Fruit fly (Drosophila melanogaster): ENCODE measurements around the gene Act5C.

The Act5C gene

DNA sequence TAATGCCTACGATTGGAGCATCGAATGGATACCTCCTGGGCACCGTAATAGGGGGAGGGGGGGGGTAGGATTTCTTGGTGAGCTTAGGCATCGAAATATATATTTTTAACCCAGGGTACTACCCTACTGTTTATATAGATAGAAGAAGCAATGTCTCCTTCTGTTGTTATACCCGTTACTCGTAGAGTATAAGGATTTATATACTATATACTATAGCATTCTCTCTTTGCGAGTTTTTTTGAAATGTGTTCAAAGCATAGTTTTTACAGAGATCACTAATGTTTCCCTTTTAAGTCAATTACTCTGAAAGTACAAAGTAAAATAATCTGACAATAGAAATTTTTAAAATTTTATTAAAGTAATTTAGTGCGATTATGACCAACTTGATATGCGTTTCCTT lies 47.2 kb upstream of the Act5C start, which contains the start of gene CG43136:
TSS of gene CG43136 (plus strand) at position 301 of the 400 bp plus-strand sequence.
- TF ChIP-seq h (GFP tag; optimal IDR thresholded peaks at IDR 0.05) (no peak), Rel (GFP tag; optimal IDR thresholded peaks at IDR 0.05) (no peak), Rel (tag; optimal IDR thresholded peaks at IDR 0.05) (no peak), Vsx2 (GFP tag; optimal IDR thresholded peaks at IDR 0.05; ENCODE audit: partially characterized antibody) (no peak), psq (GFP tag; optimal IDR thresholded peaks at IDR 0.05) (no peak), rgr (GFP tag; optimal IDR thresholded peaks at IDR 0.05) (no peak), dsf (GFP tag; optimal IDR thresholded peaks at IDR 0.05; ENCODE audit: borderline replicate concordance) (no peak), brk (GFP tag; optimal IDR thresholded peaks at IDR 0.05) (no peak)

DNA sequence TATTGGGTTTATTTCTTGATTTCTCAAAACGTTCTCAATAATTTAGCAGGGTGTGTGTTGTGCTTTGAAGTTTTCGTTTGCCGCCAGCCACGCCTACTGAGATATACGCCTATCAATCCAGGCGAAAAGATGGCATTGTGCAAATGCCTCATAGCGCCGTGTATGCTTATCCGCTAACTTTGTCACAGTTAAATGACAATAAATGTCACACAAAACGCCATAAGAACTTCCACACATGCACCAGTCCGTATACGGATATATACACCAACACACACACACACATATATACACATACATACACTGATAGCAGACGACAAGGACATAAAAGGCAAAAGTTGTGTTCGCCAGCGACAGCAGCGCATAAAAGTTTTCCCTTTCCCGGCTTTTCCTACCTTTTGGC lies 35.6 kb upstream of the Act5C start, which contains the start of gene CG43137:
TSS of gene CG43137 (minus strand) at position 101 of the 400 bp plus-strand sequence.
- TF ChIP-seq rgr (GFP tag; optimal IDR thresholded peaks at IDR 0.05) (no peak), Abd-B (GFP tag; optimal IDR thresholded peaks at IDR 0.05) (no peak), brk (GFP tag; optimal IDR thresholded peaks at IDR 0.05) (no peak)

DNA sequence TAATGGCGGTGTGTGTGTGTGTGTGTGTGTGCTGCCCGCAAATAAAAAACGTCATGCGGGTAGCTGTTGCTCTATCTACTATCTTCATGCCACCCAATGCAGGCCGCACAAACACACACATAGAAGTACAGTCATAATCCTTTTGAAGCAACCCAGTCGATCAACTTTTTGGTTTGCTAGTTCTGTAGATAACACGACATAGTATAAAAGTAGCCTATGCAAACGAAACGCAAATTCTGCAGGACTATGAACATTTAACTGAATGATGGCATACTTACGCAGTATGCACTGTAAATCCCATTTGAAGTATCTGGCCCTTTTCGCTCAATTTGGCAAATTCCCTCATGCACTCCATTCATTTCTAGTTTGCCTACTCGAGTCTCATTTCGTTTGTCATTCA lies 34.6 kb upstream of the Act5C start:
- TF ChIP-seq CrebA (GFP tag; optimal IDR thresholded peaks at IDR 0.05; ENCODE audit: borderline replicate concordance) (no peak), ey (GFP tag; optimal IDR thresholded peaks at IDR 0.05) (no peak), OdsH (GFP tag; optimal IDR thresholded peaks at IDR 0.05) (no peak), Mio (GFP tag; optimal IDR thresholded peaks at IDR 0.05) (no peak), Vsx2 (GFP tag; optimal IDR thresholded peaks at IDR 0.05; ENCODE audit: partially characterized antibody) (no peak), HLH106 (tag; optimal IDR thresholded peaks at IDR 0.05) (no peak), Dfd (GFP tag; optimal IDR thresholded peaks at IDR 0.05) (no peak), Hr78 (GFP tag; optimal IDR thresholded peaks at IDR 0.05) (no peak), N (GFP tag; optimal IDR thresholded peaks at IDR 0.05) (no peak), dsf (GFP tag; optimal IDR thresholded peaks at IDR 0.05; ENCODE audit: borderline replicate concordance) (no peak), lola (GFP tag; optimal IDR thresholded peaks at IDR 0.05) (no peak), CG32264 (GFP tag; optimal IDR thresholded peaks at IDR 0.05) (no peak), GATAd (GFP tag; optimal IDR thresholded peaks at IDR 0.05) (no peak), Rel (GFP tag; optimal IDR thresholded peaks at IDR 0.05) (no peak), Rel (tag; optimal IDR thresholded peaks at IDR 0.05) (no peak)

DNA sequence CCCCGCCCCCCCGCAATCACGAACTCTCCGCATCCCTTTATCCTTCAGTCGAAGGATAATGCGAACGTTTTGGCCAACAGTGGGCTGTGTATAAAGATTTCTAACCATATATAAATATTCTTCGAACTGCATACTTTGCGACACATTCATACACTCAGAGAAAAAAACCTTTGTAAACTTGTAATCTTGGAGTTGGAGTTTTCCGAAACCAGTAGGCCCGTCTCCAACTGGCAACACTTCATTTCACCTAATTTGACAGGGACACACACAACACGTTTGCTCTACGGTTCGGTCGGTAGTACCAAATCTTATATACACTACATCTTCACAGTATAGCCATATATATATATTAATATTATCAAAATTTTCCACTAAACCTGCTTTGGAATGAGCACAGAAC lies 31.9 kb upstream of the Act5C start, which contains the start of gene CG15764:
TSS of gene CG15764 (plus strand) at position 301 of the 400 bp plus-strand sequence.
- TF ChIP-seq sage (GFP tag; optimal IDR thresholded peaks at IDR 0.05), result no peak
- TF ChIP-seq CG9705 (GFP tag; optimal IDR thresholded peaks at IDR 0.05), result no peak
- TF ChIP-seq brk (GFP tag; optimal IDR thresholded peaks at IDR 0.05), result no peak
- TF ChIP-seq br (GFP tag; optimal IDR thresholded peaks at IDR 0.05), result no peak
- TF ChIP-seq foxo (GFP tag; optimal IDR thresholded peaks at IDR 0.05), result no peak
- TF ChIP-seq Hnf4 (GFP tag; optimal IDR thresholded peaks at IDR 0.05), result no peak
- no peak for TF ChIP-seq Abd-B (GFP tag; optimal IDR thresholded peaks at IDR 0.05)
- TF ChIP-seq sv (GFP tag; optimal IDR thresholded peaks at IDR 0.05), result no peak
- TF ChIP-seq rgr (GFP tag; optimal IDR thresholded peaks at IDR 0.05), result no peak
- no peak for TF ChIP-seq Sp1 (GFP tag; optimal IDR thresholded peaks at IDR 0.05)
- TF ChIP-seq dsf (GFP tag; optimal IDR thresholded peaks at IDR 0.05; ENCODE audit: borderline replicate concordance), result no peak
- TF ChIP-seq fru (GFP tag; optimal IDR thresholded peaks at IDR 0.05), result no peak
- TF ChIP-seq ey (GFP tag; optimal IDR thresholded peaks at IDR 0.05), result no peak
- no peak for TF ChIP-seq psq (GFP tag; optimal IDR thresholded peaks at IDR 0.05)
- no peak for TF ChIP-seq Dif (GFP tag; optimal IDR thresholded peaks at IDR 0.05; ENCODE audit: partially characterized antibody)
- no peak for TF ChIP-seq Dfd (GFP tag; optimal IDR thresholded peaks at IDR 0.05)
- no peak for TF ChIP-seq HLH106 (tag; optimal IDR thresholded peaks at IDR 0.05)
- TF ChIP-seq Mio (GFP tag; optimal IDR thresholded peaks at IDR 0.05), result no peak
- no peak for TF ChIP-seq Vsx2 (GFP tag; optimal IDR thresholded peaks at IDR 0.05; ENCODE audit: partially characterized antibody)
- TF ChIP-seq dl (GFP tag; optimal IDR thresholded peaks at IDR 0.05; ENCODE audit: insufficient read depth in 1 of 2, partially characterized antibody in 2 of 2), result no peak

DNA sequence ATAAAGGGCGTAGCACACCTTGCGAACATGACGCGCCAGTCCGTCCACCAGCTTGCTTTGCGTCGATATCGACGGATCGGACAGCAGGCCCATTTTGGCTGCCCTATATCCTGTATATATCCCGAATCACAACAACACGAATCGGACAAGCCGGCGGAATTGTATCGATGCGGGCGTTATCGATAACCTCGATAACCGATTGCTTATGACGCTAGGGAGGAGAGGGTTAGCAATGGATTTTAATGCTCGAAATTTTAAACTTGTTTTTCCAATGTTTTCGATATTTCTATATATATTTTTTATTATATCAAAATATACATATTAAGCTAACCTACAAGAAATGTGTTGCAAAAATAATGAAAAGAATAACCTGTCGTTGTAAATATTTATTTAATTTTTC lies 27.5 kb upstream of the Act5C start, which contains the start of gene GAA1:
TSS of gene GAA1 (minus strand) at position 194 of the 400 bp plus-strand sequence.
- no peak for TF ChIP-seq br (GFP tag; optimal IDR thresholded peaks at IDR 0.05)
- TF ChIP-seq tai (GFP tag; optimal IDR thresholded peaks at IDR 0.05), result no peak
- peak; percentile 17 for TF ChIP-seq HLH106 (tag; optimal IDR thresholded peaks at IDR 0.05)
